Fruit fly (Drosophila melanogaster) whole organism, embryonic: Measurements from ENCODE around the gene DNAlig4.

Source experiments
- ATbp ChIP-seq: fragments of 200-800 bp; sonication (Bioruptor generic); optimal IDR thresholded peaks from 2 replicates; lab custom pipeline; 2017; ENCODE audit warnings: missing biosample characterization, mild to moderate bottlenecking, missing genetic modification characterization, missing genetic modification reagents
- Ada2b ChIP-seq: fragments of 200-800 bp; sonication (Bioruptor generic); IDR thresholded peaks from 2 replicates; pipeline ENCODE4 v1.3.6; 2022; ENCODE audit warnings: missing biosample characterization, missing genetic modification characterization
- CG10321 ChIP-seq: fragments of 200-800 bp; sonication (Bioruptor generic); IDR thresholded peaks from 2 replicates; pipeline ENCODE4 v1.3.6; 2022; ENCODE audit warnings: missing biosample characterization, missing genetic modification characterization
- CG12071 ChIP-seq: fragments of 200-800 bp; sonication (Bioruptor generic); optimal IDR thresholded peaks from 3 replicates; lab custom pipeline; 2018; ENCODE audit warnings: missing biosample characterization, mild to moderate bottlenecking, missing genetic modification characterization
- CG12659 ChIP-seq: fragments of 200-800 bp; sonication (Bioruptor generic); optimal IDR thresholded peaks from 3 replicates; lab custom pipeline; 2017; ENCODE audit warnings: mild to moderate bottlenecking, missing biosample characterization, missing genetic modification reagents, missing genetic modification characterization
- CG12744 ChIP-seq: fragments of 200-800 bp; sonication (Bioruptor generic); optimal IDR thresholded peaks from 2 replicates; lab custom pipeline; 2016; ENCODE audit warnings: missing biosample characterization, missing genetic modification characterization
- CG12769 ChIP-seq: fragments of 200-800 bp; sonication (Bioruptor generic); optimal IDR thresholded peaks from 2 replicates; lab custom pipeline; 2019; ENCODE audit warnings: missing biosample characterization, mild to moderate bottlenecking, missing genetic modification characterization, moderate library complexity
- CG13296 ChIP-seq: fragments of 200-800 bp; sonication (Bioruptor generic); optimal IDR thresholded peaks from 3 replicates; lab custom pipeline; 2018; ENCODE audit warnings: missing biosample characterization, mild to moderate bottlenecking, missing genetic modification characterization
- CG13894 ChIP-seq: fragments of 200-800 bp; sonication (Bioruptor generic); optimal IDR thresholded peaks from 3 replicates; lab custom pipeline; 2018; ENCODE audit warnings: missing biosample characterization, mild to moderate bottlenecking, missing genetic modification characterization, moderate library complexity
- CG15269 ChIP-seq: fragments of 200-800 bp; sonication (Bioruptor generic); optimal IDR thresholded peaks from 2 replicates; lab custom pipeline; 2018; ENCODE audit warnings: missing biosample characterization, mild to moderate bottlenecking, missing genetic modification characterization, moderate library complexity
- CG16863 ChIP-seq: fragments of 200-800 bp; sonication (Bioruptor generic); optimal IDR thresholded peaks from 3 replicates; lab custom pipeline; 2016; ENCODE audit warnings: missing biosample characterization, missing genetic modification characterization
- CG17359 ChIP-seq: fragments of 200-800 bp; sonication (Bioruptor generic); optimal IDR thresholded peaks from 3 replicates; lab custom pipeline; 2018; ENCODE audit warnings: missing biosample characterization, mild to moderate bottlenecking, missing genetic modification characterization, moderate library complexity
- CG18011 ChIP-seq: fragments of 200-800 bp; sonication (Bioruptor generic); optimal IDR thresholded peaks from 2 replicates; lab custom pipeline; 2017; ENCODE audit warnings: missing biosample characterization, missing genetic modification characterization, mild to moderate bottlenecking, moderate library complexity, missing genotype
- CG18599 ChIP-seq: fragments of 200-800 bp; sonication (Bioruptor generic); optimal IDR thresholded peaks from 3 replicates; lab custom pipeline; 2017; ENCODE audit warnings: missing biosample characterization, missing genetic modification characterization, mild to moderate bottlenecking, moderate library complexity, missing genetic modification reagents
- CG18764 ChIP-seq: fragments of 200-800 bp; sonication (Bioruptor generic); optimal IDR thresholded peaks from 3 replicates; lab custom pipeline; 2016; ENCODE audit warnings: missing biosample characterization, missing genetic modification characterization
- CG2678 ChIP-seq: fragments of 200-800 bp; sonication (Bioruptor generic); optimal IDR thresholded peaks from 3 replicates; lab custom pipeline; 2019; ENCODE audit warnings: missing biosample characterization, mild to moderate bottlenecking, missing genetic modification characterization, moderate library complexity
- CG3065 ChIP-seq: fragments of 200-800 bp; sonication (Bioruptor generic); optimal IDR thresholded peaks from 2 replicates; lab custom pipeline; 2016; ENCODE audit warnings: missing biosample characterization, missing genetic modification characterization
- CG33557 ChIP-seq: fragments of 200-800 bp; sonication (Bioruptor generic); optimal IDR thresholded peaks from 2 replicates; lab custom pipeline; 2019; ENCODE audit warnings: missing biosample characterization, mild to moderate bottlenecking, missing genetic modification characterization, moderate library complexity
- CG4328 ChIP-seq: fragments of 200-800 bp; sonication (Bioruptor generic); optimal IDR thresholded peaks from 3 replicates; lab custom pipeline; 2017; ENCODE audit warnings: missing biosample characterization, missing genetic modification reagents, missing genetic modification characterization
- CG4707 ChIP-seq: fragments of 200-800 bp; sonication (Bioruptor generic); optimal IDR thresholded peaks from 2 replicates; lab custom pipeline; 2018; ENCODE audit warnings: missing biosample characterization, mild to moderate bottlenecking, missing genetic modification characterization, moderate library complexity
- CG6272 ChIP-seq: fragments of 200-800 bp; sonication (Bioruptor generic); IDR thresholded peaks from 2 replicates; pipeline ENCODE4 v1.3.6; 2022; ENCODE audit warnings: missing biosample characterization, missing genetic modification characterization
- CG6689 ChIP-seq: fragments of 200-800 bp; sonication (Bioruptor generic); IDR thresholded peaks from 2 replicates; pipeline ENCODE4 v1.3.6; 2022; ENCODE audit warnings: missing biosample characterization, missing genetic modification characterization
- CG6765 ChIP-seq: fragments of 200-800 bp; sonication (Bioruptor generic); optimal IDR thresholded peaks from 3 replicates; lab custom pipeline; 2017; ENCODE audit warnings: missing biosample characterization, mild to moderate bottlenecking, missing genetic modification characterization
- CG8290 ChIP-seq, 3 experiments: fragments of 200-800 bp; sonication (Bioruptor generic); optimal IDR thresholded peaks; 2 replicates each; lab custom pipeline; 2016 to 2019; ENCODE audit warnings: missing biosample characterization in 3 of 3, missing genetic modification characterization in 3 of 3, mild to moderate bottlenecking in 2 of 3, moderate library complexity in 1 of 3
- CG8359 ChIP-seq: fragments of 200-800 bp; sonication (Bioruptor generic); optimal IDR thresholded peaks from 2 replicates; lab custom pipeline; 2017; ENCODE audit warnings: missing biosample characterization, mild to moderate bottlenecking, missing genetic modification characterization, borderline replicate concordance
- CG9932 ChIP-seq: fragments of 200-800 bp; sonication (Bioruptor generic); IDR thresholded peaks from 2 replicates; pipeline ENCODE4 v1.3.6; 2022; ENCODE audit warnings: missing biosample characterization, missing genetic modification characterization
- CTCF ChIP-seq: fragments of 200-800 bp; sonication (Bioruptor generic); optimal IDR thresholded peaks from 2 replicates; lab custom pipeline; 2017; ENCODE audit warnings: missing biosample characterization, mild to moderate bottlenecking, missing genetic modification characterization, moderate library complexity
- CoRest ChIP-seq: fragments of 200-800 bp; sonication (Bioruptor generic); optimal IDR thresholded peaks from 3 replicates; lab custom pipeline; 2018; ENCODE audit warnings: missing biosample characterization, mild to moderate bottlenecking, missing genetic modification characterization, moderate library complexity
- D19B ChIP-seq: fragments of 200-800 bp; sonication (Bioruptor generic); optimal IDR thresholded peaks from 2 replicates; lab custom pipeline; 2017; ENCODE audit warnings: missing biosample characterization, mild to moderate bottlenecking, missing genetic modification characterization
- Dbx ChIP-seq: fragments of 200-800 bp; sonication (Bioruptor generic); IDR thresholded peaks from 3 replicates; pipeline ENCODE4 v1.3.6; 2022; ENCODE audit warnings: missing biosample characterization, missing genetic modification characterization
- Ets65A ChIP-seq: fragments of 200-800 bp; sonication (Bioruptor generic); peaks from one replicate; lab custom pipeline; 2016; ENCODE audit warnings: missing biosample characterization, missing genetic modification characterization
- Hmr ChIP-seq: fragments of 200-800 bp; sonication (Bioruptor generic); optimal IDR thresholded peaks from 3 replicates; lab custom pipeline; 2017; ENCODE audit warnings: mild to moderate bottlenecking, missing biosample characterization, missing genetic modification reagents, missing genetic modification characterization
- Lim3 ChIP-seq: fragments of 200-800 bp; sonication (Bioruptor generic); IDR thresholded peaks from 2 replicates; pipeline ENCODE4 v1.3.6; 2022; ENCODE audit warnings: missing biosample characterization, missing genetic modification characterization
- Mad ChIP-seq: fragments of 200-800 bp; sonication (Bioruptor generic); optimal IDR thresholded peaks from 2 replicates; lab custom pipeline; 2016; ENCODE audit warnings: missing biosample characterization, missing genetic modification characterization
- Med ChIP-seq: fragments of 200-800 bp; sonication (Bioruptor generic); peaks from one replicate; lab custom pipeline; 2016; ENCODE audit warnings: missing biosample characterization, missing genetic modification characterization, mild to moderate bottlenecking, inconsistent platforms, moderate library complexity
- Meics ChIP-seq: fragments of 200-800 bp; sonication (Bioruptor generic); optimal IDR thresholded peaks from 2 replicates; lab custom pipeline; 2017; ENCODE audit warnings: missing biosample characterization, mild to moderate bottlenecking, missing genetic modification characterization
- Oaz ChIP-seq: fragments of 200-800 bp; sonication (Bioruptor generic); IDR thresholded peaks from 2 replicates; pipeline ENCODE4 v1.3.6; 2022; ENCODE audit warnings: missing biosample characterization, missing genetic modification characterization
- Oli ChIP-seq: fragments of 200-800 bp; sonication (Bioruptor generic); optimal IDR thresholded peaks from 2 replicates; lab custom pipeline; 2018; ENCODE audit warnings: missing biosample characterization, mild to moderate bottlenecking, missing genetic modification characterization, moderate library complexity
- Vsx1 ChIP-seq: fragments of 200-800 bp; sonication (Bioruptor generic); optimal IDR thresholded peaks from 2 replicates; lab custom pipeline; 2017; ENCODE audit warnings: missing biosample characterization, mild to moderate bottlenecking, missing genetic modification characterization, missing genetic modification reagents
- ac ChIP-seq: fragments of 200-800 bp; sonication (Bioruptor generic); optimal IDR thresholded peaks from 3 replicates; lab custom pipeline; 2017; ENCODE audit warnings: missing biosample characterization, mild to moderate bottlenecking, missing genetic modification characterization
- chinmo ChIP-seq: fragments of 200-800 bp; sonication (Bioruptor generic); IDR thresholded peaks from 4 replicates; pipeline ENCODE4 v1.3.6; 2022; ENCODE audit warnings: missing biosample characterization, missing genetic modification characterization; ENCODE audit not compliant: partially characterized antibody
- dmrt99B ChIP-seq: fragments of 200-800 bp; sonication (Bioruptor generic); optimal IDR thresholded peaks from 2 replicates; lab custom pipeline; 2018; ENCODE audit warnings: missing biosample characterization, mild to moderate bottlenecking, missing genetic modification characterization, moderate library complexity
- grn ChIP-seq: fragments of 200-800 bp; sonication (Bioruptor generic); optimal IDR thresholded peaks from 3 replicates; lab custom pipeline; 2017; ENCODE audit warnings: missing biosample characterization, missing genetic modification characterization
- her ChIP-seq: fragments of 200-800 bp; sonication (Bioruptor generic); optimal IDR thresholded peaks from 2 replicates; lab custom pipeline; 2016; ENCODE audit warnings: missing biosample characterization, missing genetic modification characterization
- maf-S ChIP-seq: fragments of 200-800 bp; sonication (Bioruptor generic); optimal IDR thresholded peaks from 2 replicates; lab custom pipeline; 2016; ENCODE audit warnings: missing biosample characterization, missing genetic modification characterization
- mld ChIP-seq: fragments of 200-800 bp; sonication (Bioruptor generic); IDR thresholded peaks from 3 replicates; pipeline ENCODE4 v1.3.6; 2022; ENCODE audit warnings: missing biosample characterization, missing genetic modification characterization; ENCODE audit not compliant: partially characterized antibody
- nau ChIP-seq: fragments of 200-800 bp; sonication (Bioruptor generic); optimal IDR thresholded peaks from 3 replicates; lab custom pipeline; 2017; ENCODE audit warnings: missing biosample characterization, mild to moderate bottlenecking, missing genetic modification characterization, missing genetic modification reagents
- pum ChIP-seq: fragments of 200-800 bp; sonication (Bioruptor generic); optimal IDR thresholded peaks from 2 replicates; lab custom pipeline; 2016; ENCODE audit warnings: missing biosample characterization, missing genetic modification characterization
- twi ChIP-seq: fragments of 200-800 bp; optimal IDR thresholded peaks from 2 replicates; lab custom pipeline; 2019; ENCODE audit warnings: missing biosample characterization, mild to moderate bottlenecking, missing genetic modification characterization, moderate library complexity

Gene DNAlig4

dm6 chrX:13625888-13626578, 41.6 kb downstream of the DNAlig4 start (continued):
- peak; percentile 35 for TF ChIP-seq Meics
- no peak for TF ChIP-seq CG8290 (GFP tag; optimal IDR thresholded peaks at IDR 0.05; lab: Kevin White, UChicago)
- peak in 1 of 2 experiments; percentile 84 for TF ChIP-seq CG8290 (tag; optimal IDR thresholded peaks at IDR 0.05; lab: Kevin White, UChicago)
- peak; percentile 73; the same call in 1 of the 4 replicates for TF ChIP-seq chinmo
- TF ChIP-seq CG9932 = 0 out of 2 replicates have a peak, but pooled peaks have one; percentile 29
- TF ChIP-seq CG6272 (GFP tag; lab: Robert Waterston, UW) = no peak
- no peak for TF ChIP-seq CG6689 (GFP tag; lab: Robert Waterston, UW)
- peak; percentile 5 for TF ChIP-seq CG12659 (GFP tag; lab: Kevin White, UChicago)
- peak; percentile 34 for TF ChIP-seq nau (GFP tag; lab: Kevin White, UChicago)
- TF ChIP-seq CTCF (GFP tag; lab: Kevin White, UChicago) = no peak
- no peak for TF ChIP-seq Mad (GFP tag; lab: Kevin White, UChicago)
- TF ChIP-seq Lim3 (GFP tag; lab: Robert Waterston, UW) = no peak
- peak; percentile 62 for TF ChIP-seq Med (GFP tag; lab: Kevin White, UChicago)
- peak; percentile 7 for TF ChIP-seq grn (GFP tag; lab: Kevin White, UChicago)
- TF ChIP-seq Oli (tag; lab: Kevin White, UChicago) = no peak
- peak; percentile 27 for TF ChIP-seq CG17359 (tag; lab: Kevin White, UChicago)
- no peak for TF ChIP-seq CG18011 (GFP tag; lab: Kevin White, UChicago)
- peak; percentile 15 for TF ChIP-seq CG12744 (GFP tag; lab: Kevin White, UChicago)
- TF ChIP-seq ATbp (GFP tag; lab: Kevin White, UChicago) = peak; percentile 32
- TF ChIP-seq Oaz (GFP tag; lab: Robert Waterston, UW) = no peak
- TF ChIP-seq CG3065 (GFP tag; lab: Kevin White, UChicago) = no peak
- TF ChIP-seq dmrt99B (tag; lab: Kevin White, UChicago) = no peak
- TF ChIP-seq CG4328 (GFP tag; lab: Kevin White, UChicago) = peak; percentile 29
- peak; percentile 64 for TF ChIP-seq Hmr (GFP tag; lab: Kevin White, UChicago)
- peak; percentile 49 for TF ChIP-seq CG12769
- peak; percentile 55 for TF ChIP-seq CG12071 (GFP tag; lab: Kevin White, UChicago)
- no peak for TF ChIP-seq CG10321 (GFP tag; lab: Robert Waterston, UW)
- TF ChIP-seq CG13894 = peak; percentile 71
- TF ChIP-seq mld (GFP tag; lab: Robert Waterston, UW) = no peak
- TF ChIP-seq D19B (GFP tag; lab: Kevin White, UChicago) = peak; percentile 25
- TF ChIP-seq CoRest (tag; lab: Kevin White, UChicago) = peak; percentile 36
- TF ChIP-seq her = peak; percentile 27
- TF ChIP-seq Ada2b = no peak
- no peak for TF ChIP-seq twi
- TF ChIP-seq CG18599 (GFP tag; lab: Kevin White, UChicago) = peak; percentile 69
- peak; percentile 22 for TF ChIP-seq CG15269 (tag; lab: Kevin White, UChicago)
- TF ChIP-seq CG33557 (GFP tag; lab: Kevin White, UChicago) = peak; percentile 18
- peak; percentile 17 for TF ChIP-seq ac (GFP tag; lab: Kevin White, UChicago)
- TF ChIP-seq CG18764 (GFP tag; lab: Kevin White, UChicago) = peak; percentile 12
- TF ChIP-seq pum (GFP tag; lab: Kevin White, UChicago) = no peak
- TF ChIP-seq CG2678 (tag; lab: Kevin White, UChicago) = peak; percentile 75
- peak; percentile 20; the same call in 1 of the 3 replicates for TF ChIP-seq Dbx (GFP tag; lab: Robert Waterston, UW)
- TF ChIP-seq Ets65A (GFP tag; lab: Kevin White, UChicago) = no peak
- TF ChIP-seq CG16863 (GFP tag; lab: Kevin White, UChicago) = no peak
- no peak for TF ChIP-seq CG4707 (GFP tag; lab: Kevin White, UChicago)
- no peak for TF ChIP-seq CG8359 (GFP tag; lab: Kevin White, UChicago)
- peak; percentile 3 for TF ChIP-seq Vsx1 (GFP tag; lab: Kevin White, UChicago)
- TF ChIP-seq maf-S (GFP tag; lab: Kevin White, UChicago) = peak; percentile 24
- TF ChIP-seq CG13296 = peak; percentile 33
- TF ChIP-seq CG6765 (GFP tag; lab: Kevin White, UChicago) = peak; percentile 52
